Worm (Caenorhabditis elegans) whole organism, L2 larva: ENCODE measurements around the gene Y113G7A.14.

Experiments
- ama-1 ChIP-seq: fragments of 150-350 bp; optimal IDR thresholded peaks from 2 replicates; lab custom pipeline; 2018; ENCODE audit warnings: inconsistent platforms
- egl-27 ChIP-seq: sonication (generic microtip); optimal IDR thresholded peaks from 3 replicates; lab custom pipeline; 2017; ENCODE audit warnings: missing biosample characterization, missing genetic modification reagents, missing genetic modification characterization
- elt-1 ChIP-seq: fragments of 150-350 bp; optimal IDR thresholded peaks from 2 replicates; lab custom pipeline; 2014; ENCODE audit warnings: missing biosample characterization, missing genetic modification characterization
- fos-1 ChIP-seq: fragments of 150-350 bp; optimal IDR thresholded peaks from 2 replicates; lab custom pipeline; 2014; ENCODE audit warnings: missing biosample characterization, missing genetic modification characterization
- lsy-2 ChIP-seq, 2 experiments: fragments of 150-350 bp in 1 of 2; sonication (generic microtip) in 1 of 2; optimal IDR thresholded peaks; 2 replicates each; lab custom pipeline; 2014 to 2017; ENCODE audit warnings: missing biosample characterization in 2 of 2, missing genetic modification characterization in 2 of 2
- skn-1 ChIP-seq: sonication (generic microtip); optimal IDR thresholded peaks from 2 replicates; lab custom pipeline; 2017; ENCODE audit warnings: missing biosample characterization, missing genetic modification characterization
- snpc-4 ChIP-seq: fragments of 150-350 bp; optimal IDR thresholded peaks from 2 replicates; lab custom pipeline; 2014; ENCODE audit warnings: missing biosample characterization, missing genetic modification characterization
- unc-39 ChIP-seq: fragments of 150-350 bp; optimal IDR thresholded peaks from 2 replicates; lab custom pipeline; 2014; ENCODE audit warnings: missing biosample characterization, missing genetic modification characterization
- zag-1 ChIP-seq: fragments of 150-350 bp; optimal IDR thresholded peaks from 2 replicates; lab custom pipeline; 2014; ENCODE audit warnings: missing biosample characterization, missing genetic modification characterization

ce11 chrV:20171941-20172340 is 33.7 kb upstream of the Y113G7A.14 start, which contains the start of gene srw-39:
- TF ChIP-seq unc-39 (tag; lab: Kevin White, UChicago) (no peak), zag-1 (tag; lab: Kevin White, UChicago) (no peak), egl-27 (tag; lab: Kevin White, UChicago) (no peak), skn-1 (no peak), snpc-4 (tag; lab: Kevin White, UChicago) (no peak), lsy-2 (tag; optimal IDR thresholded peaks at IDR 0.05; lab: Kevin White, UChicago) (no peak), ama-1 (lab: Kevin White, UChicago) (no peak), elt-1 (tag; lab: Kevin White, UChicago) (no peak), fos-1 (tag; lab: Kevin White, UChicago) (no peak)
